Worm (Caenorhabditis elegans) whole organism, L4 larva: Measurements from ENCODE around the gene D1005.2.
A peak's percentile ranks its signal among the peaks of the same experiment; 100 is the strongest.

Experiments used
- F44E2.7 ChIP-seq: fragments of 200-800 bp; sonication (Bioruptor generic); IDR thresholded peaks from 2 replicates; pipeline ENCODE4 v2.1.2; 2022; ENCODE audit warnings: missing genetic modification characterization, missing compliant biosample characterization
- T20F7.1 ChIP-seq: fragments of 200-800 bp; sonication (Bioruptor generic); optimal IDR thresholded peaks from 2 replicates; lab custom pipeline; 2018; ENCODE audit warnings: mild to moderate bottlenecking, missing genetic modification characterization, missing compliant biosample characterization
- T26A8.4 ChIP-seq: fragments of 200-800 bp; sonication (Bioruptor generic); IDR thresholded peaks from 2 replicates; pipeline ENCODE4 v1.3.6; 2022; ENCODE audit warnings: missing genetic modification characterization, missing compliant biosample characterization
- Y105C5A.15 ChIP-seq: fragments of 200-800 bp; sonication (Bioruptor generic); IDR thresholded peaks from 2 replicates; pipeline ENCODE4 v1.3.6; 2022; ENCODE audit warnings: missing genetic modification characterization, missing compliant biosample characterization
- ZK337.2 ChIP-seq: fragments of 200-800 bp; sonication (Bioruptor generic); IDR thresholded peaks from 2 replicates; pipeline ENCODE4 v1.3.6; 2022; ENCODE audit warnings: missing genetic modification reagents, missing genetic modification characterization, missing compliant biosample characterization
- ZK546.5 ChIP-seq, 2 experiments: sonication (generic microtip); optimal IDR thresholded peaks; 2 replicates each; lab custom pipeline; 2017; ENCODE audit warnings: missing biosample characterization in 2 of 2, missing genetic modification characterization in 2 of 2
- ama-1 ChIP-seq: fragments of 150-350 bp; optimal IDR thresholded peaks from 2 replicates; lab custom pipeline; 2014; ENCODE audit warnings: inconsistent platforms, mixed read lengths
- ctbp-1 ChIP-seq: fragments of 200-800 bp; sonication (Bioruptor generic); IDR thresholded peaks from 2 replicates; pipeline ENCODE4 v1.3.6; 2022; ENCODE audit warnings: missing genetic modification reagents, missing genetic modification characterization, missing compliant biosample characterization
- daf-12 ChIP-seq: fragments of 150-350 bp; optimal IDR thresholded peaks from 2 replicates; lab custom pipeline; 2014; ENCODE audit warnings: missing biosample characterization, missing genetic modification reagents, missing genetic modification characterization
- daf-16 ChIP-seq, 3 experiments: sonication (generic microtip); optimal IDR thresholded peaks; 2 replicates each; lab custom pipeline; 2016 to 2017; ENCODE audit warnings: missing genetic modification characterization in 3 of 3, missing genetic modification reagents in 3 of 3, mild to moderate bottlenecking in 2 of 3, missing compliant biosample characterization in 2 of 3, missing biosample characterization in 1 of 3, moderate library complexity in 1 of 3
- daf-19 ChIP-seq: fragments of 200-800 bp; sonication (Bioruptor generic); conservative IDR thresholded peaks from 2 replicates; pipeline ENCODE4 v1.3.6; 2022; ENCODE audit warnings: missing genetic modification characterization, missing compliant biosample characterization
- duxl-1 ChIP-seq: sonication (generic microtip); optimal IDR thresholded peaks from 2 replicates; lab custom pipeline; 2016; ENCODE audit warnings: mild to moderate bottlenecking, missing genetic modification characterization, moderate library complexity, missing compliant biosample characterization; ENCODE audit not compliant: poor library complexity
- egl-43 ChIP-seq: fragments of 200-800 bp; sonication (Bioruptor generic); IDR thresholded peaks from 2 replicates; pipeline ENCODE4 v1.3.6; 2022; ENCODE audit warnings: missing genetic modification reagents, missing genetic modification characterization, missing compliant biosample characterization
- fkh-10 ChIP-seq: fragments of 150-350 bp; optimal IDR thresholded peaks from 2 replicates; lab custom pipeline; 2014; ENCODE audit warnings: missing biosample characterization, missing genetic modification reagents, missing genetic modification characterization
- hlh-11 ChIP-seq: fragments of 200-800 bp; sonication (Bioruptor generic); optimal IDR thresholded peaks from 2 replicates; lab custom pipeline; 2018; ENCODE audit warnings: mild to moderate bottlenecking, missing genetic modification characterization, missing compliant biosample characterization
- hlh-30 ChIP-seq: sonication (generic microtip); optimal IDR thresholded peaks from 2 replicates; lab custom pipeline; 2017; ENCODE audit warnings: antibody characterized with exemption, mild to moderate bottlenecking, missing genetic modification characterization, missing compliant biosample characterization; ENCODE audit not compliant: insufficient read depth
- hmg-1.1 ChIP-seq: fragments of 200-800 bp; sonication (Bioruptor generic); IDR thresholded peaks from 2 replicates; pipeline ENCODE4 v1.3.6; 2022; ENCODE audit warnings: missing genetic modification reagents, missing genetic modification characterization, missing compliant biosample characterization
- jun-1 ChIP-seq: fragments of 150-350 bp; optimal IDR thresholded peaks from 2 replicates; lab custom pipeline; 2014; ENCODE audit warnings: missing biosample characterization, missing genetic modification reagents, missing genetic modification characterization
- lin-38 ChIP-seq: fragments of 200-800 bp; sonication (Bioruptor generic); IDR thresholded peaks from 2 replicates; pipeline ENCODE4 v1.3.6; 2022; ENCODE audit warnings: missing genetic modification reagents, missing genetic modification characterization, missing compliant biosample characterization
- lsy-2 ChIP-seq, 2 experiments: fragments of 150-350 bp in 1 of 2; sonication (generic microtip) in 1 of 2; optimal IDR thresholded peaks; 2 replicates each; lab custom pipeline; 2014 to 2017; ENCODE audit warnings: missing biosample characterization in 2 of 2, missing genetic modification characterization in 2 of 2
- mes-2 ChIP-seq: sonication (generic microtip); optimal IDR thresholded peaks from 2 replicates; lab custom pipeline; 2016; ENCODE audit warnings: missing genotype, mild to moderate bottlenecking, missing genetic modification characterization, missing compliant biosample characterization; ENCODE audit not compliant: poor library complexity, severe bottlenecking
- nhr-237 ChIP-seq: sonication (generic microtip); optimal IDR thresholded peaks from 2 replicates; lab custom pipeline; 2017; ENCODE audit warnings: missing biosample characterization, missing genetic modification characterization
- nhr-48 ChIP-seq: sonication (generic microtip); optimal IDR thresholded peaks from 2 replicates; lab custom pipeline; 2016; ENCODE audit warnings: mild to moderate bottlenecking, missing genetic modification characterization, missing compliant biosample characterization
- rbr-2 ChIP-seq: sonication (generic microtip); optimal IDR thresholded peaks from 2 replicates; lab custom pipeline; 2016; ENCODE audit warnings: missing genotype, missing genetic modification characterization, missing compliant biosample characterization
- snpc-4 ChIP-seq: fragments of 150-350 bp; optimal IDR thresholded peaks from 2 replicates; lab custom pipeline; 2014; ENCODE audit warnings: missing biosample characterization, missing genetic modification characterization
- unc-62 ChIP-seq, 3 experiments: fragments of 150-350 bp in 1 of 3; sonication (generic microtip); optimal IDR thresholded peaks in 2 of 3; peaks in 1 of 3; 1 replicate in 1 of 3; 2 replicates in 2 of 3; lab custom pipeline; 2014 to 2017; ENCODE audit warnings: missing biosample characterization in 3 of 3, missing genetic modification characterization in 3 of 3, missing genetic modification reagents in 3 of 3, missing genotype in 1 of 3
- zfp-2 ChIP-seq: sonication (generic microtip); optimal IDR thresholded peaks from 2 replicates; lab custom pipeline; 2016; ENCODE audit warnings: mild to moderate bottlenecking, missing genetic modification characterization, missing compliant biosample characterization
- zfp-3 ChIP-seq: fragments of 200-800 bp; sonication (Bioruptor generic); conservative IDR thresholded peaks from 2 replicates; pipeline ENCODE4 v1.3.6; 2022; ENCODE audit warnings: missing genetic modification reagents, missing genetic modification characterization, missing compliant biosample characterization
- zip-11 ChIP-seq: fragments of 200-800 bp; sonication (Bioruptor generic); IDR thresholded peaks from 2 replicates; pipeline ENCODE4 v1.3.6; 2022; ENCODE audit warnings: missing genetic modification characterization, missing compliant biosample characterization

Gene D1005.2

DNA sequence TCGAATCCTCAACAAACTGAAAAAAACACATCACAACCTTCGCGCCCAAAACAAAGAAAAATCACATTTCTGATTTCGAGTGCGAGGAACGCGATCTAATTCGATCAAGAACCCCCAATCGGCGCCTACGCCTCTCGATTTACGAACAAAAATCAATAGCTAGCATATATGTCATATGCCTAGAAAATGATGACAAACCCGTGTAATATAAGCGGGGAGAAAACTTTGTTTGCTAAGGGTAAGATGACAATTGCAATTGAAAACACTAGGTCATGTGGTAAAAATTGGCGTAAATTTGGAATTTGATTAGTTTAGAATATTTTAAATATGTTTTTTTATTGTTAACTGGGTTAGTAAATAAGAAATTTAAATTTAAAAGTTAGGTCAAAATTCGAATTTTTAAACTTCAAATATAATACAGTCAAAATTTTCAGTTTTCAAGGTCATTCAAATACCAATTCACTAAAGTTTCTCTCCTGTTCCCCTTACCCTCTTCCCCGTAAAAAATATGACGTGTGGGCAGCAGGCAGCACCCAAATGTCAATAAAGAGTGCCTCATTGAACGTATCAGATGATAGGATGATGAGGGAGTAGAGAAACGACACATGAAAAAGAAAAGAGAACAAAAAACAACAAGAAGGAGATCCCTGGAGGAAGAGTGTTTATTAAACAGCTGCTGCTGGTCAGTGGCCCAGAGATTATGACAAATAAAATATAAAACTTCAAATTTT is 2.3 kb upstream of the D1005.2 start (continued):
- TF ChIP-seq daf-16 (GFP tag; optimal IDR thresholded peaks at IDR 0.05; lab: Kevin White, UChicago), result peak in 1 of 2 experiments; percentile 85
- peak; percentile 53 for TF ChIP-seq daf-16 (tag; optimal IDR thresholded peaks at IDR 0.05; lab: Kevin White, UChicago)
- peak; percentile 39 to 62 for TF ChIP-seq lsy-2 (tag; optimal IDR thresholded peaks at IDR 0.05; lab: Kevin White, UChicago)
- TF ChIP-seq nhr-48 (tag; lab: Kevin White, UChicago), result peak; percentile 44
- peak; percentile 48 for TF ChIP-seq hmg-1.1 (GFP tag; lab: Robert Waterston, UW)
- no peak for TF ChIP-seq T26A8.4
- peak; percentile 0 for TF ChIP-seq T20F7.1 (GFP tag; lab: Kevin White, UChicago)

DNA sequence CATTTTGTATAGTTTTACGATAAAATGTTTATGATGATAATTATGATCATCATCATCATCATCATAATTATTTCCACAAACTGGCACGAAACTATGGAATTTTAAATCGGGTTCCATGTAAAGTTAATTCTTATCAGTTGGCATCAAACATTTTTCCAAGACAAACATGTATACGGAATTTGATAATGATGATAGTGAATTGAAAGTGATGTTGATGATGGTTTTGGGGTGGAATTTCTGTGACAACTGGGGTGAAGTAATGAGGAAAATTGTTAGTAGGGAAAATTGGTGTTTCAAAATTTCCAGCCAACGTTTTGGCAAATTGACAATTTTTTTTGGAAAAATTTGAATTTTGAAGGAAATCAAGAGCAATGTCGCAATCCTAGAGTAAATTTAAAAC is 934 bp downstream of the D1005.2 start:
- TF ChIP-seq hlh-11 (tag; lab: Kevin White, UChicago) (no peak), daf-16 (GFP tag; optimal IDR thresholded peaks at IDR 0.05; lab: Kevin White, UChicago) (no peak), daf-16 (tag; optimal IDR thresholded peaks at IDR 0.05; lab: Kevin White, UChicago) (peak; percentile 58)

DNA sequence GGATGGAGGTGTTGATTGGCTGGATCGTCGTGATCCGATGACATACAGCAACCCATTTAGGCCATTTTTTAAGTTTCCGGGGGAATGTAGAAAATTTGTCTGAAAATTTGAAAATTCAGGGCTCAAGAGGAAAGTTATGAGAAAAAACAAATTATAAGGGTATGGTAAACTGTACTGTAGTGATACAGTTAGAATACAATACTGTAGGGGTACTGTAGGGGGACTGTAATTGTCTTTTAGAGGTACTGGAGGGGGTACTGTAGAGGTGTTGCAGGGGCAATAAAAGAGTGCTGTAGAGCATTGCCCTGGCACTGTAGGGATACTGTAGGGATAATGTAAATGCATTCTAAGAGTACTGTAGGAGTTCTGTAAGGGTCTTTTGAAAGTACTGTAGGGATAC is 5.9 kb downstream of the D1005.2 start, which contains the start of gene D1005.6:
TSS of gene D1005.6 (minus strand) at position 101 of the 400 bp plus-strand sequence.
- TF ChIP-seq daf-12 (tag; lab: Kevin White, UChicago) (no peak), lin-38 (no peak), snpc-4 (tag; lab: Kevin White, UChicago) (no peak), zfp-3 (GFP tag; lab: Robert Waterston, UW) (no peak), hlh-11 (tag; lab: Kevin White, UChicago) (no peak), rbr-2 (tag; lab: Kevin White, UChicago) (no peak), daf-19 (no peak), ama-1 (lab: Kevin White, UChicago) (no peak), zip-11 (no peak), duxl-1 (tag; lab: Kevin White, UChicago) (no peak), ctbp-1 (GFP tag; lab: Robert Waterston, UW) (no peak), zfp-2 (tag; lab: Kevin White, UChicago) (no peak), hmg-1.1 (GFP tag; lab: Robert Waterston, UW) (no peak), nhr-237 (tag; lab: Kevin White, UChicago) (no peak), F44E2.7 (GFP tag; lab: Robert Waterston, UW) (no peak), Y105C5A.15 (GFP tag; lab: Robert Waterston, UW) (no peak), ZK546.5 (tag; optimal IDR thresholded peaks at IDR 0.05; lab: Kevin White, UChicago) (no peak)

DNA sequence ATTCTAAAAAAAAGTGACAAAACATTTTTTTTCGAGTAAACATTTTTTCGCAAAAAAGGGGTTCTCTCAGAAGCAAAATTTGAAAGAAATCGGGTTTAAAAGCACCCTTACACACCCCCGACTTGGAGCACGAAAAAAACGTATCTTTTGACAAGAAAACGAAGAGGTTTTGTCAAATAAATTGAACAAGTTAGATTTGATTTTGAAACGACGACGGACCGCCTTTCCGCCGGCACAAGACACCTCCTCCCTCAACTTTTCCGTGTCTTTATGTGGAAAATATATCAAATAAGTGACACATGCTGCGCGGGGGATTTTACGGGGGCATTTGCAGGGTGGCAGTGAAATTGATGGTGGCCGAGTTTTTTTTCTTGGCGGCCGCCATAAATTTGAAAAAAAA is 9.2 kb downstream of the D1005.2 start:
- TF ChIP-seq unc-62 (GFP tag; optimal IDR thresholded peaks at IDR 0.05 in 1 of 2; lab: Kevin White, UChicago) (no peak), unc-62 (tag; optimal IDR thresholded peaks at IDR 0.05; lab: Kevin White, UChicago) (no peak), jun-1 (tag; lab: Kevin White, UChicago) (no peak), fkh-10 (peak; percentile 73), ZK337.2 (0 out of 2 replicates have a peak, but pooled peaks have one; percentile 11), mes-2 (tag; lab: Kevin White, UChicago) (no peak), snpc-4 (tag; lab: Kevin White, UChicago) (no peak)
- TF ChIP-seq, all 104 proteins: peak for 2

DNA sequence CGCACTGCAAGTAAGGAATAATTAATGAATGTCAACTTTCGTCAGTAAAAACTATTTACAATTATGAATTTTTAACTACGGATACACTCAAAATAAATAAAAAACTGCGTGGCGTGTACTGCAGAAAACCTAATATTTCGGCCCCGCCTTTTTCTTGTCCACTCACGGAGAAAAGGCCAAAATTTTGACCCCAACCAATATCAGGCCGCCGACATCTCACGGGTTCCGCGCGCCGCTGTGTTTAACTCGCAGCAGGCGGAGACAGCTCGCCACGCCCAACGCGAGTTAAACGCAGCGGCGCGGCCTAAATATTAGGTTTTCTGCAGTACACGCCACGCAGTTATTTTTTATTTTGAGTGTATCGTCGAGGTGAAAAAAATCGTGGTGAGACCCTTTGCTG is 12.4 kb downstream of the D1005.2 start:
- TF ChIP-seq hlh-30, result no peak
- 0 out of 2 replicates have a peak, but pooled peaks have one; percentile 38 for TF ChIP-seq egl-43
